Worm (Caenorhabditis elegans): Measurements from ENCODE around the gene rbg-3.
A peak's percentile ranks its signal among the peaks of the same experiment; 100 is the strongest.

rbg-3 gene

DNA sequence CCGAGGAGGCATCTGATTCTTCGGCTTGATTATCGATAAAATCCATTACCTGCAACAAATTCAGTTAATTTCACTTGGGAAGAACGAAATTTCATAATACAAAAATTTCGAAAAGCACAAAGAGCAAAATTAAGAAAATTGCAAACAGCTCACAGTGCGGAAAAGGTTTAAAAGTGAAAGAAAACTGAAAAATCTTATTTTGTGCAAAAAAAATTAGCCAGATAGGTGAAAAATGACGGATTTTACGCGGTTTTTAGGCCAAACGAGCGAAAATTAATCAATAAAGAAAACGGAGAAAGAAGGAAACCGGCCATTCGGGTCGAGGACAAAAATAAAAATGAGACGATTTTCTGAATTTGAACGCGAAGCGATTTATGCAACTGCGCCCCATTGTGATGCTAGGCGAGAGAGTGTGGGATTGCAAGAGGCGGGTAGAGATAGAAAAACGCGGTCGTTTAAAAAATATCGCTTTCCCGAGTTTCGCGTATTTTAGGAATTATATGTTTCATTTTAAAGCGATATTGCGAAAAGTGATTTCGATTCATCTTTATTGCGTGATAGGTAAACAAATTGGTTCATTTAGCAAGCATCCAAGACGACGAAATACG is 33.5 kb upstream of the rbg-3 start, which contains the start of gene emb-5:
Gene emb-5 (minus strand): TSS at position 51 of the 608 bp plus-strand sequence.
- TF ChIP-seq cnd-1 (tag; optimal IDR thresholded peaks at IDR 0.05) (no peak), unc-120 (tag; optimal IDR thresholded peaks at IDR 0.05; ENCODE audit: poor library complexity, severe bottlenecking) (no peak), elt-3 (tag; optimal IDR thresholded peaks at IDR 0.05) (no peak), ham-2 (GFP tag; optimal IDR thresholded peaks at IDR 0.05) (peak; percentile 16), M03D4.4 (tag; optimal IDR thresholded peaks at IDR 0.05) (no peak), drap-1 (GFP tag; optimal IDR thresholded peaks at IDR 0.05) (peak; percentile 12), nhr-76 (tag; optimal IDR thresholded peaks at IDR 0.05) (no peak), ceh-43 (GFP tag; optimal IDR thresholded peaks at IDR 0.05) (no peak), lsy-2 (tag; optimal IDR thresholded peaks at IDR 0.05) (no peak), nhr-2 (tag; optimal IDR thresholded peaks at IDR 0.05) (no peak), ceh-83 (GFP tag; optimal IDR thresholded peaks at IDR 0.05) (no peak), nhr-28 (tag; optimal IDR thresholded peaks at IDR 0.05) (no peak), snpc-4 (tag; optimal IDR thresholded peaks at IDR 0.05) (no peak), blmp-1 (tag; optimal IDR thresholded peaks at IDR 0.05) (no peak), lin-13 (tag; optimal IDR thresholded peaks at IDR 0.05) (peak; percentile 81), mab-5 (tag; optimal IDR thresholded peaks at IDR 0.05) (no peak), ces-1 (GFP tag; optimal IDR thresholded peaks at IDR 0.05) (no peak), elt-1 (tag; optimal IDR thresholded peaks at IDR 0.05; ENCODE audit: borderline replicate concordance, insufficient read depth) (no peak), zip-8 (tag; optimal IDR thresholded peaks at IDR 0.05) (no peak), mls-2 (tag; optimal IDR thresholded peaks at IDR 0.05) (no peak), pha-4 (tag; optimal IDR thresholded peaks at IDR 0.05) (peak; percentile 42), sem-2 (GFP tag; optimal IDR thresholded peaks at IDR 0.05) (no peak), nhr-12 (tag; optimal IDR thresholded peaks at IDR 0.05) (no peak), ztf-11 (tag; optimal IDR thresholded peaks at IDR 0.05) (no peak), lin-32 (GFP tag; optimal IDR thresholded peaks at IDR 0.05) (no peak), nhr-237 (tag; optimal IDR thresholded peaks at IDR 0.05) (peak; percentile 44)

ce11 chrIII:4721750-4722149 is 32.5 kb upstream of the rbg-3 start, which contains the start of gene acy-1:
TSS of gene acy-1 (plus strand) at chrIII:4722095.
- TF ChIP-seq sem-2 (GFP tag; optimal IDR thresholded peaks at IDR 0.05) (no peak), tbx-8 (GFP tag; optimal IDR thresholded peaks at IDR 0.05) (no peak), mls-2 (tag; optimal IDR thresholded peaks at IDR 0.05) (peak; percentile 62), ztf-11 (tag; optimal IDR thresholded peaks at IDR 0.05) (no peak), sptf-1 (tag; optimal IDR thresholded peaks at IDR 0.05) (peak; percentile 55), drap-1 (GFP tag; optimal IDR thresholded peaks at IDR 0.05) (no peak), ceh-39 (tag; optimal IDR thresholded peaks at IDR 0.05) (no peak), nhr-28 (tag; optimal IDR thresholded peaks at IDR 0.05) (no peak), unc-62 (GFP tag; optimal IDR thresholded peaks at IDR 0.05) (peak; percentile 33), flh-1 (GFP tag; optimal IDR thresholded peaks at IDR 0.05) (no peak), hlh-1 (tag; optimal IDR thresholded peaks at IDR 0.05) (peak; percentile 81), lsy-2 (tag; optimal IDR thresholded peaks at IDR 0.05) (peak; percentile 22), zip-8 (tag; optimal IDR thresholded peaks at IDR 0.05) (no peak), unc-39 (tag; optimal IDR thresholded peaks at IDR 0.05) (no peak), elt-1 (tag; optimal IDR thresholded peaks at IDR 0.05; ENCODE audit: borderline replicate concordance, insufficient read depth) (no peak), cnd-1 (tag; optimal IDR thresholded peaks at IDR 0.05) (peak; percentile 30), blmp-1 (tag; optimal IDR thresholded peaks at IDR 0.05) (peak; percentile 12), ham-2 (GFP tag; optimal IDR thresholded peaks at IDR 0.05) (peak; percentile 43), mep-1 (tag; optimal IDR thresholded peaks at IDR 0.05) (peak; percentile 69), M03D4.4 (tag; optimal IDR thresholded peaks at IDR 0.05) (no peak), bed-3 (GFP tag; optimal IDR thresholded peaks at IDR 0.05) (no peak), nhr-12 (tag; optimal IDR thresholded peaks at IDR 0.05) (no peak), pha-4 (tag; optimal IDR thresholded peaks at IDR 0.05) (no peak), unc-120 (tag; optimal IDR thresholded peaks at IDR 0.05; ENCODE audit: poor library complexity, severe bottlenecking) (peak; percentile 69), ceh-83 (GFP tag; optimal IDR thresholded peaks at IDR 0.05) (no peak), ces-1 (GFP tag; optimal IDR thresholded peaks at IDR 0.05) (peak; percentile 92), nhr-237 (tag; optimal IDR thresholded peaks at IDR 0.05) (peak; percentile 67)

- no peak for TF ChIP-seq ceh-83 (GFP tag; optimal IDR thresholded peaks at IDR 0.05)
- TF ChIP-seq blmp-1 (tag; optimal IDR thresholded peaks at IDR 0.05), result no peak
- no peak for TF ChIP-seq lin-13 (tag; optimal IDR thresholded peaks at IDR 0.05)
- TF ChIP-seq ztf-11 (tag; optimal IDR thresholded peaks at IDR 0.05), result no peak
- no peak for TF ChIP-seq ceh-39 (tag; optimal IDR thresholded peaks at IDR 0.05)
- no peak for TF ChIP-seq mep-1 (tag; optimal IDR thresholded peaks at IDR 0.05)
- no peak for TF ChIP-seq sem-2 (GFP tag; optimal IDR thresholded peaks at IDR 0.05)
- TF ChIP-seq elt-3 (tag; optimal IDR thresholded peaks at IDR 0.05), result no peak
- TF ChIP-seq snpc-4 (tag; optimal IDR thresholded peaks at IDR 0.05), result no peak
- no peak for TF ChIP-seq drap-1 (GFP tag; optimal IDR thresholded peaks at IDR 0.05)
- TF ChIP-seq sptf-1 (tag; optimal IDR thresholded peaks at IDR 0.05), result no peak
- no peak for TF ChIP-seq ceh-43 (GFP tag; optimal IDR thresholded peaks at IDR 0.05)
- no peak for TF ChIP-seq hlh-1 (tag; optimal IDR thresholded peaks at IDR 0.05)
- TF ChIP-seq lin-32 (GFP tag; optimal IDR thresholded peaks at IDR 0.05), result no peak
Observed at ce11 chrIII:4723922-4724321, 30.3 kb upstream of the rbg-3 start.

Measured in whole organism, mixed stage, embryonic.